Fruit fly (Drosophila melanogaster): ENCODE data around the gene Rab9D.

Rab9D gene

dm6 chrX:10566491-10566890 lies 22.4 kb upstream of the Rab9D start, which contains the start of gene CG15296:
Gene CG15296, minus strand, starts transcription at chrX:10566591.
- TF ChIP-seq insv (optimal IDR thresholded peaks at IDR 0.05) (no peak), psq (optimal IDR thresholded peaks at IDR 0.05) (no peak), Myc (optimal IDR thresholded peaks at IDR 0.05) (no peak), h (optimal IDR thresholded peaks at IDR 0.05) (no peak), Sin3A (optimal IDR thresholded peaks at IDR 0.05) (no peak), ttk (optimal IDR thresholded peaks at IDR 0.05) (no peak)

- TF ChIP-seq h (optimal IDR thresholded peaks at IDR 0.05) (no peak), Sin3A (optimal IDR thresholded peaks at IDR 0.05) (no peak), Myc (optimal IDR thresholded peaks at IDR 0.05) (no peak), ttk (optimal IDR thresholded peaks at IDR 0.05) (no peak), psq (optimal IDR thresholded peaks at IDR 0.05) (no peak), insv (optimal IDR thresholded peaks at IDR 0.05) (no peak)
Measured at dm6 chrX:10570142-10570756, 18.6 kb upstream of the Rab9D start.

DNA sequence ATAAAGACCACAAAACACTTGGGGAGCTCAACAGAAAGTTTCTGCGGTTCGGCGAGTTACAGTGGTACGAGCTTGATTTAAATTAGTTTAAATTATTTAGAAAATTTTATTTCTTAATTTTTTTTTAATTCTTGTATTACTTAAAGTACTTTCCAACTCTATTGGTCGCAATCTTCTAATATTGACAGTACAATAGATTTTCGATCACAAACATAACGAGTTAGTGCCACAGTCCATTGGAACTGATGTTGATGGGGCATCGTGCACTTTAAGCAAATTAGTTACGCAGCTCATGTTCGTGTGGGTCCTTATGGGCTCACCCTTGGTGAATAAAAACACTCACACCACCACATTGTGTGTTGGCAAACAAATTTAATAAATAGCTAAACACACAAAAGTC lies 15.3 kb upstream of the Rab9D start:
- TF ChIP-seq Myc (optimal IDR thresholded peaks at IDR 0.05) (no peak), h (optimal IDR thresholded peaks at IDR 0.05) (no peak)

dm6 chrX:10576993-10577392 lies 11.9 kb upstream of the Rab9D start:
- no peak for TF ChIP-seq insv (optimal IDR thresholded peaks at IDR 0.05)
- no peak for TF ChIP-seq Sin3A (optimal IDR thresholded peaks at IDR 0.05)
- TF ChIP-seq ttk (optimal IDR thresholded peaks at IDR 0.05), result no peak
- no peak for TF ChIP-seq psq (optimal IDR thresholded peaks at IDR 0.05)
- TF ChIP-seq Myc (optimal IDR thresholded peaks at IDR 0.05), result no peak
- no peak for TF ChIP-seq h (optimal IDR thresholded peaks at IDR 0.05)

DNA sequence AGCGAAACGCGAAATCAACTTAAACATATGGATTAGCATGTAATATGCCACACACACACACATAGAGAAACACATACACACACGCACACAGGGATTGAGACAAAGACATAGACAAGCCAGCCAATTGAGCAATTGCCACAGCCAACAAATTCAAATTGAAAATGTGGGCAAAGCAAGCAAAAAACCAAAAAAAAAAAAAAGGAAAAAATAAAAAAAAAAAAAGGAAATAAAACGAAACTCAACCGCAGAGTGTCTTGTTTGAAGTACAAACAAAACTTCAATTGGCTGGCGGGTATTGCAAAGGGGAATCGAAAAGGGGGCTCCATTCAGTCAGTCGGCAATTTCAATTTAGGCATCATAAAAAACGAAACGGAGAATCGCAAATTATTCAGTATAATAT lies 11.1 kb upstream of the Rab9D start:
- no peak for TF ChIP-seq h (optimal IDR thresholded peaks at IDR 0.05)
- no peak for TF ChIP-seq psq (optimal IDR thresholded peaks at IDR 0.05)
- TF ChIP-seq Myc (optimal IDR thresholded peaks at IDR 0.05), result no peak
- TF ChIP-seq Sin3A (optimal IDR thresholded peaks at IDR 0.05), result no peak
- no peak for TF ChIP-seq insv (optimal IDR thresholded peaks at IDR 0.05)
- TF ChIP-seq ttk (optimal IDR thresholded peaks at IDR 0.05), result no peak

DNA sequence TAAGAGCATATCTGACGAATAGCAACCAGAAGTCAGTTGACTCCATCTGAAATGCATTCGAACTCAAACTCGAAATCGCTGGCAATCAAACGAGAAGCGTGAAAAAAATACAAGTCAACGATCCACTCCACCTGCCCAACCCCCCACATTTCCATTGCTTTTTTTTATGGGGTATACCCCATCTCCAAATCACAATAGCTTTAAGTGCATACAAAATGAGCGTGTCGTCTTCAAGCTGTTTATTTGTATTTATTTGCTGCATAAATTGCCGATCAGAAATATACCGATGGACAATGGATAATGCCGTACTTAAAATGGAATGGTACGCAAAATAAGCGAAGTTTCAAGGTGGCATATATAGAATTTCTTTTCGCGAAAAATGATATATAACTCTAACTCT lies 9.3 kb upstream of the Rab9D start:
- TF ChIP-seq ttk (optimal IDR thresholded peaks at IDR 0.05), result no peak
- no peak for TF ChIP-seq psq (optimal IDR thresholded peaks at IDR 0.05)
- TF ChIP-seq Sin3A (optimal IDR thresholded peaks at IDR 0.05), result no peak
- no peak for TF ChIP-seq insv (optimal IDR thresholded peaks at IDR 0.05)
- no peak for TF ChIP-seq Myc (optimal IDR thresholded peaks at IDR 0.05)
- TF ChIP-seq h (optimal IDR thresholded peaks at IDR 0.05), result no peak

dm6 chrX:10580459-10581103 lies 8.3 kb upstream of the Rab9D start:
- TF ChIP-seq ttk (optimal IDR thresholded peaks at IDR 0.05) (no peak), Sin3A (optimal IDR thresholded peaks at IDR 0.05) (no peak), insv (optimal IDR thresholded peaks at IDR 0.05) (no peak), h (optimal IDR thresholded peaks at IDR 0.05) (no peak), psq (optimal IDR thresholded peaks at IDR 0.05) (no peak), Myc (optimal IDR thresholded peaks at IDR 0.05) (no peak)

DNA sequence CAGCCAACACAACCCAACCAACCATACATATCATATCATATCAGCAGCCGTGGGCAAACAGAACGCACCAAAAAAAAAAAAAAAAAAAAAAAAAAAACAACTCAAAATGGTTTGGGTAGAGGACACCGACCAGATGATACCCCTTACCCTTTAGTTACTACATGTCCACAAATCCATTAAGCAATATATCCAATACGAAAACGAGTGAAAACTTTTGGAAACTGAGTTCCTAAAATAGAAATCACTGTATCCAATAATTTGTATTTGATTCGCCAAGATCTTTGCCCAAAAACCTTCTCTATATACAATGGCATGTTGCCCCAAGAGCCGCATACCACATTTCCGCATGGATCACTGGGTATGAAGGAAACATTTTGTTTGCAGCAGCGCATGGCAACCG lies 7.4 kb upstream of the Rab9D start:
- TF ChIP-seq Sin3A (optimal IDR thresholded peaks at IDR 0.05), result no peak

DNA sequence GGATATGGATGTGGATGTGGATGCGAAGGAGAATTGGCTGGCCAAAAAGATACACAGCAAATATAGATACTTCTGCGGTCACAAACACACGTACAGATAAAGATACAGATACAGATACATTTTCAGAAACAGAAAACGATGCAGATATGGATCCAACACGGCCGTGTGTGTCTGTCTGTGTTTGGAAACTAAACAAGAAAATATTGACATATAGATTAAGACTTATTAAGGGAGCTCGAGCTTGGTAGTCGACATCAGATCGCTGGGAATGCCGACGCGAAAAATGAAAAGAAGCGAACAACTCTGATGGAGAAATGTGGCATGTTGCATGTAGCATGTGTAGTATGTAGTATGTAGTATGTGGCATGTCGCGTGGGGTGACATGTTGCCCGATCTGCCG lies 6.8 kb upstream of the Rab9D start:
- TF ChIP-seq Myc (optimal IDR thresholded peaks at IDR 0.05) (no peak), ttk (optimal IDR thresholded peaks at IDR 0.05) (no peak), insv (optimal IDR thresholded peaks at IDR 0.05) (no peak), psq (optimal IDR thresholded peaks at IDR 0.05) (no peak), h (optimal IDR thresholded peaks at IDR 0.05) (no peak), Sin3A (optimal IDR thresholded peaks at IDR 0.05) (no peak)

- no peak for TF ChIP-seq insv (optimal IDR thresholded peaks at IDR 0.05)
- no peak for TF ChIP-seq h (optimal IDR thresholded peaks at IDR 0.05)
- TF ChIP-seq psq (optimal IDR thresholded peaks at IDR 0.05), result no peak
- no peak for TF ChIP-seq Sin3A (optimal IDR thresholded peaks at IDR 0.05)
- no peak for TF ChIP-seq ttk (optimal IDR thresholded peaks at IDR 0.05)
Measured at dm6 chrX:10584461-10584860, 4.4 kb upstream of the Rab9D start.

dm6 chrX:10585158-10585634 lies 3.7 kb upstream of the Rab9D start, which contains the start of gene spri:
Gene spri, minus strand, starts transcription at chrX:10585422.
- TF ChIP-seq psq (optimal IDR thresholded peaks at IDR 0.05) (no peak), insv (optimal IDR thresholded peaks at IDR 0.05) (no peak), Sin3A (optimal IDR thresholded peaks at IDR 0.05) (no peak), ttk (optimal IDR thresholded peaks at IDR 0.05) (no peak), h (optimal IDR thresholded peaks at IDR 0.05) (no peak), Myc (optimal IDR thresholded peaks at IDR 0.05) (no peak)

DNA sequence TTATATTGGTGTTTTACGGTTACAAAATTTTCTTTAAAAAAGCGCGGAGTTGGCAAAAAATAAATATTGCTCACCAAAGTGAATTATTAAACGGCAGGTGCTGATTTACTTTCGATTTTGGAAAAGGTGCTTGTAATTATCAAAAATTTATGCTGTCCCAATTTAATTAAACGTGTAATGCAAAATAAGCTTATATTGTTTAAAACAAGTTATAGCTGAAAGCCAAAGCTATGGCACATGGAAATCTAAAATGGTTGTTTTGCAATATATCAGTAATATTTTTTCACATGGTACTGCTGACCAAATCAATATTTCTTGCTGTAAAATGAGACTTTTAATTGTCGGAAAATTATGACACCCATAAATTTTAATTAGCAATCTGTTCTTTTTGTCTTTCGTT lies 2.7 kb upstream of the Rab9D start:
- TF ChIP-seq ttk (optimal IDR thresholded peaks at IDR 0.05), result no peak
- TF ChIP-seq psq (optimal IDR thresholded peaks at IDR 0.05), result no peak
- TF ChIP-seq Myc (optimal IDR thresholded peaks at IDR 0.05), result no peak
- TF ChIP-seq Sin3A (optimal IDR thresholded peaks at IDR 0.05), result no peak
- TF ChIP-seq insv (optimal IDR thresholded peaks at IDR 0.05), result no peak
- TF ChIP-seq h (optimal IDR thresholded peaks at IDR 0.05), result no peak

DNA sequence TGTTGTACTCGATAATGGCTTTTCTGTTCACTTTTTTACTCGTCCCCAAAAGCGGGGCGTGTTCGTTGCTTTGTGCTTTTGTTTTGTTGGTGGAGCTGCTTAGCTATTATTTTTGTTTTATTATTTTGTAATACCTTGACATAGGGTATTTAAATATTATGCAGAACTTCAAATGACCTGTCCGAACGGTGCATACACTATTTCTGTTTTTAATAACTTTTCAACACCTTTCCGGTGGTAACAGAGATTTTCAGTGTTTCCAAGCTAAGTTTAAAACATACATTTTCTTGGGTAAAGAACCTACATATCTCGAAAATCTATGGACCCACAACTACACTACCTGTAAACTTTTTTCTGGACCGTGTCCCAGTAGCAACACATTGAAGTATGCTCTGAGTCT lies 1.4 kb upstream of the Rab9D start:
- no peak for TF ChIP-seq insv (optimal IDR thresholded peaks at IDR 0.05)
